Fruit fly (Drosophila melanogaster) whole organism, embryonic: Measurements from ENCODE around the gene shv.

ENCODE experiments used
- Atf3 ChIP-seq: fragments of 200-800 bp; sonication (Bioruptor generic); optimal IDR thresholded peaks from 3 replicates; lab custom pipeline; 2016; ENCODE audit warnings: missing biosample characterization, missing genetic modification characterization
- Atf6 ChIP-seq: fragments of 200-800 bp; sonication (Bioruptor generic); IDR thresholded peaks from 2 replicates; pipeline ENCODE4 v1.3.6; 2022; ENCODE audit warnings: missing biosample characterization, missing genetic modification characterization
- CG10267 ChIP-seq: fragments of 200-800 bp; sonication (Bioruptor generic); optimal IDR thresholded peaks from 2 replicates; lab custom pipeline; 2018; ENCODE audit warnings: missing biosample characterization, mild to moderate bottlenecking, missing genetic modification characterization, moderate library complexity
- CG10366 ChIP-seq: fragments of 200-800 bp; sonication (Bioruptor generic); IDR thresholded peaks from 2 replicates; pipeline ENCODE4 v1.3.6; 2022; ENCODE audit warnings: missing biosample characterization, missing genetic modification characterization
- CG1233 ChIP-seq: fragments of 200-800 bp; sonication (Bioruptor generic); optimal IDR thresholded peaks from 4 replicates; lab custom pipeline; 2018; ENCODE audit warnings: missing biosample characterization, mild to moderate bottlenecking, missing genetic modification characterization
- CG14860 ChIP-seq: fragments of 200-800 bp; sonication (Bioruptor generic); IDR thresholded peaks from 3 replicates; pipeline ENCODE4 v1.3.6; 2022; ENCODE audit warnings: missing biosample characterization, missing genetic modification characterization; ENCODE audit not compliant: partially characterized antibody
- CG1647 ChIP-seq: fragments of 200-800 bp; sonication (Bioruptor generic); optimal IDR thresholded peaks from 3 replicates; lab custom pipeline; 2016; ENCODE audit warnings: missing biosample characterization, missing genetic modification characterization
- CG17328 ChIP-seq: fragments of 200-800 bp; sonication (Bioruptor generic); IDR thresholded peaks from 2 replicates; pipeline ENCODE4 v1.3.6; 2022; ENCODE audit warnings: missing biosample characterization, missing genetic modification characterization
- CG17802 ChIP-seq: fragments of 200-800 bp; sonication (Bioruptor generic); optimal IDR thresholded peaks from 2 replicates; lab custom pipeline; 2018; ENCODE audit warnings: missing biosample characterization, mild to moderate bottlenecking, missing genetic modification characterization, moderate library complexity
- CG1832 ChIP-seq: fragments of 200-800 bp; sonication (Bioruptor generic); optimal IDR thresholded peaks from 2 replicates; lab custom pipeline; 2017; ENCODE audit warnings: missing biosample characterization, mild to moderate bottlenecking, missing genetic modification characterization, inconsistent platforms
- CG2116 ChIP-seq: fragments of 200-800 bp; sonication (Bioruptor generic); optimal IDR thresholded peaks from 3 replicates; lab custom pipeline; 2018; ENCODE audit warnings: missing biosample characterization, mild to moderate bottlenecking, missing genetic modification characterization
- CG2129 ChIP-seq: fragments of 200-800 bp; sonication (Bioruptor generic); IDR thresholded peaks from 2 replicates; pipeline ENCODE4 v1.3.6; 2022; ENCODE audit warnings: missing biosample characterization, missing genetic modification characterization; ENCODE audit not compliant: partially characterized antibody
- CG3065 ChIP-seq: fragments of 200-800 bp; sonication (Bioruptor generic); optimal IDR thresholded peaks from 2 replicates; lab custom pipeline; 2016; ENCODE audit warnings: missing biosample characterization, missing genetic modification characterization
- CG32532 ChIP-seq: fragments of 200-800 bp; sonication (Bioruptor generic); IDR thresholded peaks from 2 replicates; pipeline ENCODE4 v1.3.6; 2022; ENCODE audit warnings: missing biosample characterization, missing genetic modification characterization
- CG3407 ChIP-seq: fragments of 200-800 bp; sonication (Bioruptor generic); optimal IDR thresholded peaks from 2 replicates; lab custom pipeline; 2018; ENCODE audit warnings: missing biosample characterization, mild to moderate bottlenecking, missing genetic modification characterization
- CG42726 ChIP-seq: fragments of 200-800 bp; sonication (Bioruptor generic); IDR thresholded peaks from 2 replicates; pipeline ENCODE4 v1.3.6; 2022; ENCODE audit warnings: missing biosample characterization, missing genetic modification characterization; ENCODE audit not compliant: partially characterized antibody
- CG4424 ChIP-seq: fragments of 200-800 bp; sonication (Bioruptor generic); optimal IDR thresholded peaks from 3 replicates; lab custom pipeline; 2016; ENCODE audit warnings: missing biosample characterization, missing genetic modification characterization
- CG8478 ChIP-seq: fragments of >200 bp; optimal IDR thresholded peaks from 2 replicates; lab custom pipeline; 2018
- CG9437 ChIP-seq: fragments of 200-800 bp; sonication (Bioruptor generic); optimal IDR thresholded peaks from 2 replicates; lab custom pipeline; 2018; ENCODE audit warnings: missing biosample characterization, mild to moderate bottlenecking, missing genetic modification characterization
- Deaf1 ChIP-seq: fragments of 200-800 bp; optimal IDR thresholded peaks from 3 replicates; lab custom pipeline; 2019; ENCODE audit warnings: missing biosample characterization, mild to moderate bottlenecking, missing genetic modification characterization, moderate library complexity
- Fer1 ChIP-seq: fragments of 200-800 bp; sonication (Bioruptor generic); optimal IDR thresholded peaks from 2 replicates; lab custom pipeline; 2017; ENCODE audit warnings: missing biosample characterization, mild to moderate bottlenecking, missing genetic modification characterization
- HLH54F ChIP-seq: fragments of 200-800 bp; sonication (Bioruptor generic); optimal IDR thresholded peaks from 3 replicates; lab custom pipeline; 2016; ENCODE audit warnings: missing biosample characterization, missing genetic modification characterization
- Hr51 ChIP-seq, 2 experiments: fragments of 200-800 bp; sonication (Bioruptor generic); optimal IDR thresholded peaks; 2 replicates in 1 of 2; 3 replicates in 1 of 2; lab custom pipeline; 2016 to 2018; ENCODE audit warnings: missing biosample characterization in 2 of 2, missing genetic modification characterization in 2 of 2, mild to moderate bottlenecking in 1 of 2, moderate library complexity in 1 of 2
- Hr78 ChIP-seq, 2 experiments: fragments of 200-800 bp in 1 of 2; fragments of >200 bp in 1 of 2; sonication (Bioruptor generic) in 1 of 2; optimal IDR thresholded peaks; 2 replicates each; lab custom pipeline; 2017 to 2019; ENCODE audit warnings: missing biosample characterization in 2 of 2, missing genetic modification characterization in 2 of 2, mild to moderate bottlenecking in 1 of 2, moderate library complexity in 1 of 2
- MBD-R2 ChIP-seq: fragments of 200-800 bp; sonication (Bioruptor generic); IDR thresholded peaks from 2 replicates; pipeline ENCODE4 v1.3.6; 2022; ENCODE audit warnings: missing biosample characterization, missing genetic modification characterization
- Nf-YC ChIP-seq: fragments of 200-800 bp; optimal IDR thresholded peaks from 3 replicates; lab custom pipeline; 2019; ENCODE audit warnings: missing biosample characterization, mild to moderate bottlenecking, missing genetic modification characterization, moderate library complexity
- Oaz ChIP-seq: fragments of 200-800 bp; sonication (Bioruptor generic); IDR thresholded peaks from 2 replicates; pipeline ENCODE4 v1.3.6; 2022; ENCODE audit warnings: missing biosample characterization, missing genetic modification characterization
- Optix ChIP-seq: fragments of 200-800 bp; sonication (Bioruptor generic); IDR thresholded peaks from 3 replicates; pipeline ENCODE4 v1.3.6; 2022; ENCODE audit warnings: missing biosample characterization, missing genetic modification characterization
- ab ChIP-seq: fragments of 200-800 bp; sonication (Bioruptor generic); optimal IDR thresholded peaks from 2 replicates; lab custom pipeline; 2016; ENCODE audit warnings: missing biosample characterization, missing genetic modification characterization
- amos ChIP-seq: fragments of 200-800 bp; sonication (Bioruptor generic); IDR thresholded peaks from 2 replicates; pipeline ENCODE4 v1.3.6; 2022; ENCODE audit warnings: missing biosample characterization, missing genetic modification characterization; ENCODE audit not compliant: partially characterized antibody
- bsh ChIP-seq, 2 experiments: fragments of 200-800 bp; sonication (Bioruptor generic); optimal IDR thresholded peaks; 2 replicates each; lab custom pipeline; 2017 to 2018; ENCODE audit warnings: mild to moderate bottlenecking in 2 of 2, missing biosample characterization in 2 of 2, missing genetic modification characterization in 2 of 2, moderate library complexity in 1 of 2
- cwo ChIP-seq: fragments of 200-800 bp; sonication (Bioruptor generic); optimal IDR thresholded peaks from 3 replicates; lab custom pipeline; 2017; ENCODE audit warnings: missing biosample characterization, missing genetic modification characterization, mild to moderate bottlenecking, moderate library complexity, missing genetic modification reagents
- dati ChIP-seq: fragments of 200-800 bp; sonication (Bioruptor generic); IDR thresholded peaks from 2 replicates; pipeline ENCODE4 v1.3.6; 2022; ENCODE audit warnings: missing biosample characterization, missing genetic modification characterization
- disco-r ChIP-seq: fragments of 200-800 bp; sonication (Bioruptor generic); optimal IDR thresholded peaks from 2 replicates; lab custom pipeline; 2016; ENCODE audit warnings: missing biosample characterization, missing genetic modification characterization
- emc ChIP-seq: fragments of 200-800 bp; sonication (Bioruptor generic); optimal IDR thresholded peaks from 2 replicates; lab custom pipeline; 2016; ENCODE audit warnings: missing biosample characterization, missing genetic modification characterization
- ftz-f1 ChIP-seq: fragments of 200-800 bp; sonication (Bioruptor generic); optimal IDR thresholded peaks from 2 replicates; lab custom pipeline; 2016; ENCODE audit warnings: missing biosample characterization, missing genetic modification characterization
- gce ChIP-seq: fragments of 200-800 bp; sonication (Bioruptor generic); IDR thresholded peaks from 3 replicates; pipeline ENCODE4 v1.3.6; 2022; ENCODE audit warnings: missing biosample characterization, missing genetic modification characterization
- hbn ChIP-seq: fragments of 200-800 bp; sonication (Bioruptor generic); IDR thresholded peaks from 2 replicates; pipeline ENCODE4 v1.3.6; 2022; ENCODE audit warnings: missing biosample characterization, missing genetic modification characterization; ENCODE audit not compliant: partially characterized antibody
- kah ChIP-seq: fragments of 200-800 bp; sonication (Bioruptor generic); optimal IDR thresholded peaks from 2 replicates; lab custom pipeline; 2018; ENCODE audit warnings: missing biosample characterization, mild to moderate bottlenecking, missing genetic modification characterization
- klu ChIP-seq: fragments of 200-800 bp; sonication (Bioruptor generic); IDR thresholded peaks from 2 replicates; pipeline ENCODE4 v1.3.6; 2022; ENCODE audit warnings: missing biosample characterization, missing genetic modification characterization
- kni ChIP-seq: fragments of 200-800 bp; sonication (Bioruptor generic); optimal IDR thresholded peaks from 3 replicates; lab custom pipeline; 2017; ENCODE audit warnings: mild to moderate bottlenecking, missing biosample characterization, missing genetic modification reagents, missing genetic modification characterization
- pum ChIP-seq: fragments of 200-800 bp; sonication (Bioruptor generic); optimal IDR thresholded peaks from 2 replicates; lab custom pipeline; 2016; ENCODE audit warnings: missing biosample characterization, missing genetic modification characterization
- run ChIP-seq: fragments of 200-800 bp; sonication (Bioruptor generic); optimal IDR thresholded peaks from 3 replicates; lab custom pipeline; 2018; ENCODE audit warnings: missing biosample characterization, mild to moderate bottlenecking, missing genetic modification characterization
- seq ChIP-seq: fragments of 200-800 bp; sonication (Bioruptor generic); IDR thresholded peaks from 2 replicates; pipeline ENCODE4 v1.3.6; 2022; ENCODE audit warnings: missing biosample characterization, missing genetic modification characterization
- so ChIP-seq: fragments of 200-800 bp; sonication (Bioruptor generic); IDR thresholded peaks from 3 replicates; pipeline ENCODE4 v1.3.6; 2022; ENCODE audit warnings: missing biosample characterization, missing genetic modification characterization
- stwl ChIP-seq: fragments of 200-800 bp; sonication (Bioruptor generic); optimal IDR thresholded peaks from 3 replicates; lab custom pipeline; 2018; ENCODE audit warnings: missing biosample characterization, mild to moderate bottlenecking, missing genetic modification characterization, moderate library complexity
- unc-4 ChIP-seq: fragments of 200-800 bp; sonication (Bioruptor generic); IDR thresholded peaks from 2 replicates; pipeline ENCODE4 v1.3.6; 2022; ENCODE audit warnings: missing biosample characterization, missing genetic modification characterization; ENCODE audit not compliant: partially characterized antibody
- vfl ChIP-seq: fragments of 200-800 bp; sonication (Bioruptor generic); optimal IDR thresholded peaks from 2 replicates; lab custom pipeline; 2016; ENCODE audit warnings: missing biosample characterization, missing genetic modification characterization
- wor ChIP-seq: fragments of 200-800 bp; sonication (Bioruptor generic); IDR thresholded peaks from 2 replicates; pipeline ENCODE4 v1.3.6; 2022; ENCODE audit warnings: missing biosample characterization, missing genetic modification characterization
- zfh1 ChIP-seq: fragments of 200-800 bp; sonication (Bioruptor generic); IDR thresholded peaks from 3 replicates; pipeline ENCODE4 v1.3.6; 2022; ENCODE audit warnings: missing biosample characterization, missing genetic modification characterization

The shv gene

DNA sequence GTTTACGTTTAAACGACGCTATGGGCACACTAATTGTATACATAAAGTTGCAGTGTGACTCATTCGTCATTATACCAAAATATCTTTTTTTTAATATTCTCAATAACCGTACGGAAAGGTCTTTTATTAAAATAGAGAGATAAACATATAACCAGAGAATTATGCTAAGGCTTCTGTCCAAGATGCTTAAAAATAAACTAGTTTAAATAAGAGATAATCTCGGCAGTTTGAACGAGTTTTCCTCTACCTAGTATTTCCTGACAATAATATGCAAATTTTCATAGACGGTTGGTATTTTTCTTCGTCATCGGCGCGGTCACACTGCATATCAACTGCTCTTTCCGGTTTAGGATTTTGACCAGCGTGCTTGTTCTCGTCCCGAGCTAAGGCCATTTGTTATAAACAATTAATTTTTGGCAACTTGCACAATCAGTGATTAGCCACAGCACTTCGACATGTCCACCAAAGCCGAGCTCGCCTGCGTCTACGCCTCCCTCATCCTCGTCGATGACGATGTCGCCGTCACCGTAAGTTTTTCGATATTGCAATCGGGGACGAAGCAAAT lies 33.2 kb upstream of the shv start, which contains the start of the genes CG13690 and RpLP1 (continued):
- TF ChIP-seq CG8478 (lab: Kevin White, UChicago) = no peak
- TF ChIP-seq zfh1 (GFP tag; lab: Robert Waterston, UW) = peak; percentile 76
- peak; percentile 71 for TF ChIP-seq Nf-YC
- TF ChIP-seq hbn (GFP tag; lab: Robert Waterston, UW) = no peak
- peak; percentile 25; the same call in 1 of the 2 replicates for TF ChIP-seq amos (GFP tag; lab: Robert Waterston, UW)
- TF ChIP-seq kah (GFP tag; lab: Kevin White, UChicago) = peak; percentile 76
- peak; percentile 8; the same call in 1 of the 2 replicates for TF ChIP-seq MBD-R2
- peak; percentile 42 for TF ChIP-seq emc (GFP tag; lab: Kevin White, UChicago)
- peak; percentile 92 for TF ChIP-seq kni (GFP tag; lab: Kevin White, UChicago)
- TF ChIP-seq CG1647 (GFP tag; lab: Kevin White, UChicago) = peak; percentile 65
- TF ChIP-seq CG17328 (GFP tag; lab: Robert Waterston, UW) = peak; percentile 54
- peak; percentile 79 for TF ChIP-seq CG1233 (GFP tag; lab: Kevin White, UChicago)
- TF ChIP-seq ab (GFP tag; lab: Kevin White, UChicago) = no peak
- TF ChIP-seq Fer1 (GFP tag; lab: Kevin White, UChicago) = peak; percentile 89
- no peak for TF ChIP-seq unc-4
- TF ChIP-seq gce = peak; percentile 69; the same call in 1 of the 3 replicates
- TF ChIP-seq stwl = peak; percentile 76
- TF ChIP-seq CG2116 (GFP tag; lab: Kevin White, UChicago) = peak; percentile 88
- TF ChIP-seq CG10267 (tag; lab: Kevin White, UChicago) = peak; percentile 86
- TF ChIP-seq pum (GFP tag; lab: Kevin White, UChicago) = peak; percentile 36
- no peak for TF ChIP-seq wor (GFP tag; lab: Robert Waterston, UW)
- peak; percentile 14; the same call in 1 of the 2 replicates for TF ChIP-seq CG42726 (GFP tag; lab: Robert Waterston, UW)
- TF ChIP-seq vfl (GFP tag; lab: Kevin White, UChicago) = peak; percentile 37
- no peak for TF ChIP-seq klu (GFP tag; lab: Robert Waterston, UW)
- peak; percentile 50 for TF ChIP-seq disco-r
- TF ChIP-seq Deaf1 (tag; lab: Kevin White, UChicago) = peak; percentile 50
- TF ChIP-seq ftz-f1 (GFP tag; lab: Kevin White, UChicago) = peak; percentile 23
- TF ChIP-seq CG4424 = peak; percentile 67
- no peak for TF ChIP-seq CG2129 (GFP tag; lab: Robert Waterston, UW)
- TF ChIP-seq CG9437 (GFP tag; lab: Kevin White, UChicago) = peak; percentile 97
- TF ChIP-seq CG32532 = peak; percentile 72
- no peak for TF ChIP-seq CG3065 (GFP tag; lab: Kevin White, UChicago)
- TF ChIP-seq CG14860 (GFP tag; lab: Robert Waterston, UW) = no peak
- TF ChIP-seq HLH54F = peak; percentile 31
- peak; percentile 72 for TF ChIP-seq Atf6 (GFP tag; lab: Robert Waterston, UW)
- peak; percentile 39 to 72 for TF ChIP-seq Hr51 (GFP tag; optimal IDR thresholded peaks at IDR 0.05; lab: Kevin White, UChicago)
- peak; percentile 24; the same call in 1 of the 3 replicates for TF ChIP-seq Optix (GFP tag; lab: Robert Waterston, UW)
- TF ChIP-seq bsh (GFP tag; optimal IDR thresholded peaks at IDR 0.05; lab: Kevin White, UChicago) = peak; percentile 35 to 47
- peak; percentile 9 for TF ChIP-seq CG17802 (tag; lab: Kevin White, UChicago)
- TF ChIP-seq so (GFP tag; lab: Robert Waterston, UW) = no peak
- TF ChIP-seq CG10366 (GFP tag; lab: Robert Waterston, UW) = no peak
- TF ChIP-seq CG1832 (GFP tag; lab: Kevin White, UChicago) = no peak
- no peak for TF ChIP-seq dati (GFP tag; lab: Robert Waterston, UW)
- peak; percentile 44 for TF ChIP-seq cwo
- TF ChIP-seq run = peak; percentile 65
- TF ChIP-seq Hr78 (GFP tag; optimal IDR thresholded peaks at IDR 0.05; lab: Kevin White, UChicago) = peak in 1 of 2 experiments; percentile 28
- peak; percentile 73 for TF ChIP-seq CG3407 (GFP tag; lab: Kevin White, UChicago)
- no peak for TF ChIP-seq seq (GFP tag; lab: Robert Waterston, UW)
- TF ChIP-seq Oaz = no peak
- TF ChIP-seq Atf3 (GFP tag; lab: Kevin White, UChicago) = peak; percentile 37
